Worm (Caenorhabditis elegans) whole organism, L3 larva: ENCODE results near the gene F59B2.14.

Source experiments
- ama-1 ChIP-seq: fragments of 150-350 bp; optimal IDR thresholded peaks from 2 replicates; lab custom pipeline; 2018
- egl-5 ChIP-seq: fragments of 150-350 bp; optimal IDR thresholded peaks from 2 replicates; lab custom pipeline; 2017; ENCODE audit warnings: missing biosample characterization, missing genetic modification reagents, missing genetic modification characterization, inconsistent platforms
- fos-1 ChIP-seq: fragments of 150-350 bp; optimal IDR thresholded peaks from 2 replicates; lab custom pipeline; 2014; ENCODE audit warnings: missing biosample characterization, missing genetic modification characterization
- lin-15B ChIP-seq: fragments of 150-350 bp; optimal IDR thresholded peaks from 2 replicates; lab custom pipeline; 2014; ENCODE audit warnings: missing biosample characterization, missing genetic modification characterization
- nhr-12 ChIP-seq: fragments of 150-350 bp; optimal IDR thresholded peaks from 2 replicates; lab custom pipeline; 2014; ENCODE audit warnings: missing biosample characterization, missing genetic modification characterization
- nhr-25 ChIP-seq: sonication (generic microtip); optimal IDR thresholded peaks from 2 replicates; lab custom pipeline; 2017; ENCODE audit warnings: missing biosample characterization, missing genetic modification characterization
- nhr-28 ChIP-seq: fragments of 150-350 bp; optimal IDR thresholded peaks from 2 replicates; lab custom pipeline; 2014; ENCODE audit warnings: missing biosample characterization, missing genetic modification characterization
- pha-4 ChIP-seq: fragments of 150-350 bp; optimal IDR thresholded peaks from 2 replicates; lab custom pipeline; 2014; ENCODE audit warnings: missing biosample characterization, missing genetic modification reagents, missing genetic modification characterization
- unc-62 ChIP-seq: fragments of 150-350 bp; sonication (generic microtip); optimal IDR thresholded peaks from 4 replicates; lab custom pipeline; 2014; ENCODE audit warnings: missing biosample characterization, missing genetic modification reagents, missing genetic modification characterization
- zag-1 ChIP-seq: fragments of 150-350 bp; optimal IDR thresholded peaks from 2 replicates; lab custom pipeline; 2014; ENCODE audit warnings: missing biosample characterization, missing genetic modification characterization
- ztf-11 ChIP-seq: fragments of 150-350 bp; optimal IDR thresholded peaks from 2 replicates; lab custom pipeline; 2014; ENCODE audit warnings: missing biosample characterization, missing genetic modification characterization

- TF ChIP-seq unc-62 (GFP tag; lab: Kevin White, UChicago) (no peak), zag-1 (tag; lab: Kevin White, UChicago) (no peak), ama-1 (lab: Kevin White, UChicago) (no peak), nhr-28 (tag; lab: Kevin White, UChicago) (no peak), pha-4 (tag; lab: Kevin White, UChicago) (no peak), nhr-25 (tag; lab: Kevin White, UChicago) (no peak), egl-5 (tag; lab: Kevin White, UChicago) (no peak), fos-1 (tag; lab: Kevin White, UChicago) (no peak), ztf-11 (tag; lab: Kevin White, UChicago) (no peak), lin-15B (no peak), nhr-12 (tag; lab: Kevin White, UChicago) (no peak)
These were observed 20.8 kb upstream of the F59B2.14 start, which contains the start of gene nac-2 for ce11 chrIII:9043200-9043599.
